In the genomic region with DNA sequence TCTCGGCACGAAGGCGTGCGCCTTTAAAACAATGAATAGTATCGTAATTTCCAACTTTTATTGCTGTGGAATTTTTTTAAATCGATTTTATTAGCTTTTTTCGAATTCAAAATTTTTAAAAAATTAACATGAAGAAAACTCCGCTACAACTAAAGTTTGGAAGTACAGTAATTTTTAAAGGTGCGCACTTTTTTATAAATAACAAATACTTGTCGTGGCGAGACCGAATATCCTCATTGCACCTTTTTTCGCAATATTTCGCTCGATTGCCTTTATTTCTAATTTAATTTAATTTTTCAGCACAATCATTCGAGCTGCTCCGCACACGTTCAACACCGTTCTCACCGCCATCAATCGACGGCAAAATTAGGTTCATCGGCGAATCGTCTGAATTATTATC, we compare ENCODE assay signal across 2 worm cellular contexts.
A peak's percentile ranks its signal among the peaks of the same experiment; 100 is the strongest.
TF ChIP-seq lines count a peak whose summit lies in the region.

A gene (plus strand): TSS at position 301 of the 400 bp plus-strand sequence.
A gene (plus strand): TSS at position 315 of the 400 bp plus-strand sequence.

TF ChIP-seq in whole organism, L3 larva, 47 proteins besides CTCF, POLR2A, EP300 and RAD21:
- TF ChIP-seq ama-1 (optimal IDR thresholded peaks at IDR 0.05; lab: Kevin White, UChicago) (peak; percentile 4), daf-12 (tag; optimal IDR thresholded peaks at IDR 0.05; lab: Kevin White, UChicago) (no peak), ceh-9 (tag; optimal IDR thresholded peaks at IDR 0.05; lab: Kevin White, UChicago) (no peak)

TF ChIP-seq in whole organism, L4 larva, 104 proteins besides CTCF, POLR2A, EP300 and RAD21:
- TF ChIP-seq daf-16 (GFP tag; optimal IDR thresholded peaks at IDR 0.05; lab: Kevin White, UChicago) (no peak), daf-16 (tag; optimal IDR thresholded peaks at IDR 0.05; lab: Kevin White, UChicago) (peak; percentile 1), aha-1 (tag; lab: Kevin White, UChicago) (peak; percentile 5), spr-1 (tag; optimal IDR thresholded peaks at IDR 0.05; lab: Kevin White, UChicago) (no peak)
TF ChIP-seq in whole organism, L4 larva: peak in this region for 2.
